Worm (Caenorhabditis elegans) whole organism, L4 larva: Measurements from ENCODE around the gene nhx-5.

ENCODE experiments used
- Y48G9A.11 ChIP-seq: fragments of 200-800 bp; sonication (Bioruptor generic); IDR thresholded peaks from 2 replicates; pipeline ENCODE4 v1.3.6; 2022; ENCODE audit warnings: missing genetic modification reagents, missing genetic modification characterization, missing compliant biosample characterization
- lin-39 ChIP-seq: fragments of 150-350 bp; optimal IDR thresholded peaks from 2 replicates; lab custom pipeline; 2014; ENCODE audit warnings: missing biosample characterization, missing genetic modification reagents, missing genetic modification characterization
- spr-1 ChIP-seq: sonication (generic microtip); optimal IDR thresholded peaks from 2 replicates; lab custom pipeline; 2016; ENCODE audit warnings: mild to moderate bottlenecking, missing genetic modification characterization, missing compliant biosample characterization
- zag-1 ChIP-seq: fragments of 150-350 bp; optimal IDR thresholded peaks from 2 replicates; lab custom pipeline; 2014; ENCODE audit warnings: missing biosample characterization, missing genetic modification characterization

ce11 chrX:10556764-10557163, 20.0 kb upstream of the nhx-5 start:
- TF ChIP-seq lin-39 (tag; lab: Kevin White, UChicago) (no peak), zag-1 (tag; lab: Kevin White, UChicago) (no peak), spr-1 (no peak), Y48G9A.11 (GFP tag; lab: Robert Waterston, UW) (no peak)
